Worm (Caenorhabditis elegans) whole organism, L4 larva: ENCODE measurements around the gene gei-15.

Experiments
- F10B5.3 ChIP-seq: sonication (generic microtip); optimal IDR thresholded peaks from 2 replicates; lab custom pipeline; 2016; ENCODE audit warnings: mild to moderate bottlenecking, missing genetic modification characterization, missing compliant biosample characterization
- F37D6.2 ChIP-seq: sonication (generic microtip); optimal IDR thresholded peaks from 2 replicates; lab custom pipeline; 2016; ENCODE audit warnings: mild to moderate bottlenecking, missing genetic modification characterization, missing compliant biosample characterization
- F49E8.2 ChIP-seq: sonication (generic microtip); optimal IDR thresholded peaks from 2 replicates; lab custom pipeline; 2016; ENCODE audit warnings: missing compliant biosample characterization, mild to moderate bottlenecking, missing genetic modification characterization, borderline replicate concordance
- T20F7.1 ChIP-seq: fragments of 200-800 bp; sonication (Bioruptor generic); optimal IDR thresholded peaks from 2 replicates; lab custom pipeline; 2018; ENCODE audit warnings: mild to moderate bottlenecking, missing genetic modification characterization, missing compliant biosample characterization
- Y105C5A.15 ChIP-seq: fragments of 200-800 bp; sonication (Bioruptor generic); IDR thresholded peaks from 2 replicates; pipeline ENCODE4 v1.3.6; 2022; ENCODE audit warnings: missing genetic modification characterization, missing compliant biosample characterization
- Y48G9A.11 ChIP-seq: fragments of 200-800 bp; sonication (Bioruptor generic); IDR thresholded peaks from 2 replicates; pipeline ENCODE4 v1.3.6; 2022; ENCODE audit warnings: missing genetic modification reagents, missing genetic modification characterization, missing compliant biosample characterization
- Y5F2A.4 ChIP-seq: fragments of 200-800 bp; sonication (Bioruptor generic); optimal IDR thresholded peaks from 2 replicates; lab custom pipeline; 2018; ENCODE audit warnings: mild to moderate bottlenecking, missing genetic modification characterization, missing compliant biosample characterization
- ZK337.2 ChIP-seq: fragments of 200-800 bp; sonication (Bioruptor generic); IDR thresholded peaks from 2 replicates; pipeline ENCODE4 v1.3.6; 2022; ENCODE audit warnings: missing genetic modification reagents, missing genetic modification characterization, missing compliant biosample characterization
- ceh-20 ChIP-seq: fragments of 200-800 bp; sonication (Bioruptor generic); IDR thresholded peaks from 2 replicates; pipeline ENCODE4 v1.3.6; 2022; ENCODE audit warnings: missing genetic modification reagents, missing genetic modification characterization, missing compliant biosample characterization
- ceh-82 ChIP-seq: sonication (generic microtip); optimal IDR thresholded peaks from 2 replicates; lab custom pipeline; 2017; ENCODE audit warnings: missing biosample characterization, missing genetic modification characterization
- ces-1 ChIP-seq: fragments of 150-350 bp; sonication (generic microtip); optimal IDR thresholded peaks from 4 replicates; lab custom pipeline; 2014; ENCODE audit warnings: missing biosample characterization, missing genetic modification reagents, missing genetic modification characterization
- cey-2 ChIP-seq: sonication (generic microtip); optimal IDR thresholded peaks from 3 replicates; lab custom pipeline; 2017; ENCODE audit warnings: missing genetic modification characterization, mild to moderate bottlenecking, missing compliant biosample characterization, antibody characterized with exemption, borderline replicate concordance; ENCODE audit not compliant: insufficient read depth
- ctbp-1 ChIP-seq: fragments of 200-800 bp; sonication (Bioruptor generic); IDR thresholded peaks from 2 replicates; pipeline ENCODE4 v1.3.6; 2022; ENCODE audit warnings: missing genetic modification reagents, missing genetic modification characterization, missing compliant biosample characterization
- daf-8 ChIP-seq: fragments of 200-800 bp; sonication (Bioruptor generic); IDR thresholded peaks from 2 replicates; pipeline ENCODE4 v1.3.6; 2022; ENCODE audit warnings: missing genetic modification characterization, missing compliant biosample characterization
- dmd-9 ChIP-seq: fragments of 200-800 bp; sonication (Bioruptor generic); IDR thresholded peaks from 2 replicates; pipeline ENCODE4 v1.3.6; 2022; ENCODE audit warnings: missing genetic modification reagents, missing genetic modification characterization, missing compliant biosample characterization
- dpl-1 ChIP-seq: fragments of 150-350 bp; optimal IDR thresholded peaks from 2 replicates; lab custom pipeline; 2014; ENCODE audit warnings: missing biosample characterization, missing genetic modification reagents, missing genetic modification characterization
- duxl-1 ChIP-seq: sonication (generic microtip); optimal IDR thresholded peaks from 2 replicates; lab custom pipeline; 2016; ENCODE audit warnings: mild to moderate bottlenecking, missing genetic modification characterization, moderate library complexity, missing compliant biosample characterization; ENCODE audit not compliant: poor library complexity
- egl-43 ChIP-seq: fragments of 200-800 bp; sonication (Bioruptor generic); IDR thresholded peaks from 2 replicates; pipeline ENCODE4 v1.3.6; 2022; ENCODE audit warnings: missing genetic modification reagents, missing genetic modification characterization, missing compliant biosample characterization
- fkh-10 ChIP-seq: fragments of 150-350 bp; optimal IDR thresholded peaks from 2 replicates; lab custom pipeline; 2014; ENCODE audit warnings: missing biosample characterization, missing genetic modification reagents, missing genetic modification characterization
- fos-1 ChIP-seq: fragments of 150-350 bp; optimal IDR thresholded peaks from 2 replicates; lab custom pipeline; 2014; ENCODE audit warnings: missing biosample characterization, missing genetic modification characterization
- gei-8 ChIP-seq: fragments of 200-800 bp; sonication (Bioruptor generic); optimal IDR thresholded peaks from 2 replicates; lab custom pipeline; 2018; ENCODE audit warnings: mild to moderate bottlenecking, missing genetic modification characterization, missing compliant biosample characterization
- hif-1 ChIP-seq, 2 experiments: sonication (generic microtip); optimal IDR thresholded peaks; 2 replicates each; lab custom pipeline; 2016 to 2017; ENCODE audit warnings: missing compliant biosample characterization in 2 of 2, missing genetic modification characterization in 2 of 2, missing genetic modification reagents in 2 of 2, missing genotype in 2 of 2, mild to moderate bottlenecking in 1 of 2
- hlh-30 ChIP-seq: sonication (generic microtip); optimal IDR thresholded peaks from 2 replicates; lab custom pipeline; 2017; ENCODE audit warnings: antibody characterized with exemption, mild to moderate bottlenecking, missing genetic modification characterization, missing compliant biosample characterization; ENCODE audit not compliant: insufficient read depth
- lin-1 ChIP-seq: fragments of 200-800 bp; sonication (Bioruptor generic); IDR thresholded peaks from 2 replicates; pipeline ENCODE4 v1.3.6; 2022; ENCODE audit warnings: missing genetic modification reagents, missing genetic modification characterization, missing compliant biosample characterization
- lin-13 ChIP-seq: fragments of 150-350 bp; optimal IDR thresholded peaks from 2 replicates; lab custom pipeline; 2014; ENCODE audit warnings: missing biosample characterization, missing genetic modification reagents, missing genetic modification characterization
- lin-15B ChIP-seq: fragments of 150-350 bp; sonication (generic microtip); optimal IDR thresholded peaks from 3 replicates; lab custom pipeline; 2014; ENCODE audit warnings: missing biosample characterization, missing genetic modification characterization
- lin-29 ChIP-seq: fragments of 200-800 bp; sonication (Bioruptor generic); IDR thresholded peaks from 2 replicates; pipeline ENCODE4 v1.3.6; 2022; ENCODE audit warnings: missing genetic modification reagents, missing genetic modification characterization, missing compliant biosample characterization
- lin-38 ChIP-seq: fragments of 200-800 bp; sonication (Bioruptor generic); IDR thresholded peaks from 2 replicates; pipeline ENCODE4 v1.3.6; 2022; ENCODE audit warnings: missing genetic modification reagents, missing genetic modification characterization, missing compliant biosample characterization
- lin-39 ChIP-seq: fragments of 150-350 bp; optimal IDR thresholded peaks from 2 replicates; lab custom pipeline; 2014; ENCODE audit warnings: missing biosample characterization, missing genetic modification reagents, missing genetic modification characterization
- lir-3 ChIP-seq: sonication (generic microtip); optimal IDR thresholded peaks from 2 replicates; lab custom pipeline; 2016; ENCODE audit warnings: mild to moderate bottlenecking, missing genetic modification characterization, missing compliant biosample characterization
- lsy-2 ChIP-seq, 2 experiments: fragments of 150-350 bp in 1 of 2; sonication (generic microtip) in 1 of 2; optimal IDR thresholded peaks; 2 replicates each; lab custom pipeline; 2014 to 2017; ENCODE audit warnings: missing biosample characterization in 2 of 2, missing genetic modification characterization in 2 of 2
- madf-9 ChIP-seq: fragments of 200-800 bp; sonication (Bioruptor generic); conservative IDR thresholded peaks from 2 replicates; pipeline ENCODE4 v1.3.6; 2022; ENCODE audit warnings: missing genetic modification reagents, missing genetic modification characterization, missing compliant biosample characterization
- mdt-29 ChIP-seq: fragments of 200-800 bp; sonication (Bioruptor generic); IDR thresholded peaks from 2 replicates; pipeline ENCODE4 v1.3.6; 2022; ENCODE audit warnings: missing genetic modification reagents, missing genetic modification characterization, missing compliant biosample characterization
- nhr-10 ChIP-seq: fragments of 150-350 bp; optimal IDR thresholded peaks from 2 replicates; lab custom pipeline; 2014; ENCODE audit warnings: missing biosample characterization, missing genetic modification characterization
- nhr-11 ChIP-seq: fragments of 150-350 bp; optimal IDR thresholded peaks from 2 replicates; lab custom pipeline; 2014; ENCODE audit warnings: missing biosample characterization, missing genetic modification characterization
- nhr-111 ChIP-seq: fragments of 200-800 bp; sonication (Bioruptor generic); optimal IDR thresholded peaks from 2 replicates; lab custom pipeline; 2018; ENCODE audit warnings: mild to moderate bottlenecking, missing genetic modification characterization, missing compliant biosample characterization
- nhr-25 ChIP-seq: sonication (generic microtip); optimal IDR thresholded peaks from 2 replicates; lab custom pipeline; 2017; ENCODE audit warnings: missing genetic modification characterization, mild to moderate bottlenecking, missing compliant biosample characterization, antibody characterized with exemption, moderate library complexity, borderline replicate concordance; ENCODE audit not compliant: insufficient read depth
- nhr-28 ChIP-seq: fragments of 150-350 bp; optimal IDR thresholded peaks from 2 replicates; lab custom pipeline; 2014; ENCODE audit warnings: missing biosample characterization, missing genetic modification characterization
- nhr-41 ChIP-seq: fragments of 200-800 bp; sonication (Bioruptor generic); IDR thresholded peaks from 2 replicates; pipeline ENCODE4 v1.3.6; 2022; ENCODE audit warnings: missing genetic modification reagents, missing genetic modification characterization, missing compliant biosample characterization
- pha-4 ChIP-seq, 2 experiments: fragments of 150-350 bp in 1 of 2; fragments of 200-800 bp in 1 of 2; sonication (Bioruptor generic) in 1 of 2; IDR thresholded peaks in 1 of 2; optimal IDR thresholded peaks in 1 of 2; 2 replicates each; pipeline versions ENCODE4 v1.3.6 to Lab custom; 2014 to 2022; ENCODE audit warnings: missing genetic modification characterization in 2 of 2, missing genetic modification reagents in 2 of 2, missing biosample characterization in 1 of 2, missing compliant biosample characterization in 1 of 2
- pqm-1 ChIP-seq: sonication (generic microtip); optimal IDR thresholded peaks from 2 replicates; lab custom pipeline; 2017; ENCODE audit warnings: missing biosample characterization, missing genetic modification characterization
- skn-1 ChIP-seq: fragments of 150-350 bp; optimal IDR thresholded peaks from 2 replicates; lab custom pipeline; 2014; ENCODE audit warnings: missing biosample characterization, missing genetic modification characterization
- unc-130 ChIP-seq: sonication (generic microtip); optimal IDR thresholded peaks from 2 replicates; lab custom pipeline; 2016; ENCODE audit warnings: missing genetic modification reagents, missing genetic modification characterization, missing compliant biosample characterization
- unc-39 ChIP-seq: sonication (generic microtip); optimal IDR thresholded peaks from 2 replicates; lab custom pipeline; 2017; ENCODE audit warnings: missing biosample characterization, missing genetic modification characterization
- vab-7 ChIP-seq: fragments of 200-800 bp; sonication (Bioruptor generic); IDR thresholded peaks from 2 replicates; pipeline ENCODE4 v1.3.6; 2022; ENCODE audit warnings: missing genetic modification reagents, missing genetic modification characterization, missing compliant biosample characterization
- zag-1 ChIP-seq: fragments of 150-350 bp; optimal IDR thresholded peaks from 2 replicates; lab custom pipeline; 2014; ENCODE audit warnings: missing biosample characterization, missing genetic modification characterization
- zfp-2 ChIP-seq: sonication (generic microtip); optimal IDR thresholded peaks from 2 replicates; lab custom pipeline; 2016; ENCODE audit warnings: mild to moderate bottlenecking, missing genetic modification characterization, missing compliant biosample characterization
- zfp-3 ChIP-seq: fragments of 200-800 bp; sonication (Bioruptor generic); conservative IDR thresholded peaks from 2 replicates; pipeline ENCODE4 v1.3.6; 2022; ENCODE audit warnings: missing genetic modification reagents, missing genetic modification characterization, missing compliant biosample characterization
- zip-2 ChIP-seq: fragments of 150-350 bp; optimal IDR thresholded peaks from 2 replicates; lab custom pipeline; 2014; ENCODE audit warnings: missing biosample characterization, missing genetic modification characterization

gei-15 gene

ce11 chrX:6792281-6793003 lies 30.6 kb downstream of the gei-15 start (continued):
- TF ChIP-seq ces-1 (GFP tag; lab: Kevin White, UChicago), result no peak
- no peak for TF ChIP-seq Y5F2A.4
- TF ChIP-seq gei-8 (GFP tag; lab: Kevin White, UChicago), result no peak
- TF ChIP-seq dmd-9, result no peak
- TF ChIP-seq ZK337.2 (GFP tag; lab: Robert Waterston, UW), result no peak
- TF ChIP-seq egl-43, result no peak
- TF ChIP-seq lsy-2 (tag; optimal IDR thresholded peaks at IDR 0.05; lab: Kevin White, UChicago), result peak in 1 of 2 experiments; percentile 26
- no peak for TF ChIP-seq lin-15B (tag; lab: Kevin White, UChicago)
- no peak for TF ChIP-seq lin-29 (GFP tag; lab: Robert Waterston, UW)
- TF ChIP-seq zip-2 (tag; lab: Kevin White, UChicago), result no peak
- TF ChIP-seq ctbp-1 (GFP tag; lab: Robert Waterston, UW), result no peak
- no peak for TF ChIP-seq daf-8 (GFP tag; lab: Robert Waterston, UW)
- peak; percentile 56 for TF ChIP-seq pqm-1
- TF ChIP-seq nhr-28 (tag; lab: Kevin White, UChicago), result peak; percentile 8
- TF ChIP-seq nhr-41 (GFP tag; lab: Robert Waterston, UW), result no peak
- TF ChIP-seq hif-1 (tag; optimal IDR thresholded peaks at IDR 0.05; lab: Kevin White, UChicago), result no peak
- no peak for TF ChIP-seq madf-9 (GFP tag; lab: Robert Waterston, UW)
- TF ChIP-seq F49E8.2 (tag; lab: Kevin White, UChicago), result no peak
- no peak for TF ChIP-seq hlh-30 (tag; lab: Kevin White, UChicago)
- TF ChIP-seq vab-7 (GFP tag; lab: Robert Waterston, UW), result no peak
- peak; percentile 83 for TF ChIP-seq nhr-10 (tag; lab: Kevin White, UChicago)
- no peak for TF ChIP-seq Y48G9A.11
- no peak for TF ChIP-seq dpl-1 (GFP tag; lab: Kevin White, UChicago)
- peak; percentile 26; the same call in 1 of the 2 replicates for TF ChIP-seq lin-38 (GFP tag; lab: Robert Waterston, UW)
- TF ChIP-seq mdt-29 (GFP tag; lab: Robert Waterston, UW), result no peak
- no peak for TF ChIP-seq F10B5.3 (tag; lab: Kevin White, UChicago)
- no peak for TF ChIP-seq fos-1 (tag; lab: Kevin White, UChicago)
- TF ChIP-seq lin-13 (GFP tag; lab: Kevin White, UChicago), result no peak
- TF ChIP-seq skn-1 (tag; lab: Kevin White, UChicago), result no peak
- no peak for TF ChIP-seq zag-1 (tag; lab: Kevin White, UChicago)
- TF ChIP-seq nhr-25 (tag; lab: Kevin White, UChicago), result no peak
- peak; percentile 23 for TF ChIP-seq T20F7.1 (GFP tag; lab: Kevin White, UChicago)
- TF ChIP-seq cey-2 (tag; lab: Kevin White, UChicago), result no peak
- no peak for TF ChIP-seq lir-3 (tag; lab: Kevin White, UChicago)
- TF ChIP-seq lin-39 (tag; lab: Kevin White, UChicago), result no peak
- TF ChIP-seq unc-130 (GFP tag; lab: Kevin White, UChicago), result no peak
- no peak for TF ChIP-seq unc-39 (tag; lab: Kevin White, UChicago)
- no peak for TF ChIP-seq lin-1 (GFP tag; lab: Robert Waterston, UW)
- peak; percentile 77; the same call in 1 of the 2 replicates for TF ChIP-seq zfp-3 (GFP tag; lab: Robert Waterston, UW)
- TF ChIP-seq zfp-2 (tag; lab: Kevin White, UChicago), result no peak
- TF ChIP-seq duxl-1, result no peak
- TF ChIP-seq ceh-20 (GFP tag; lab: Robert Waterston, UW), result no peak
- no peak for TF ChIP-seq Y105C5A.15 (GFP tag; lab: Robert Waterston, UW)
- no peak for TF ChIP-seq fkh-10
- no peak for TF ChIP-seq nhr-11 (tag; lab: Kevin White, UChicago)
- peak; percentile 65 for TF ChIP-seq pha-4 (GFP tag; IDR thresholded peaks at IDR 0.05; lab: Robert Waterston, UW)
- TF ChIP-seq pha-4 (tag; optimal IDR thresholded peaks at IDR 0.05; lab: Kevin White, UChicago), result no peak
- no peak for TF ChIP-seq ceh-82 (tag; lab: Kevin White, UChicago)
- TF ChIP-seq F37D6.2 (tag; lab: Kevin White, UChicago), result no peak
- no peak for TF ChIP-seq nhr-111 (GFP tag; lab: Kevin White, UChicago)
